Worm (Caenorhabditis elegans): Measurements from ENCODE around the gene F28F5.6.

Gene F28F5.6

ce11 chrIII:6819322-6819901, at the start of gene F28F5.6:
F28F5.6 (minus strand) TSS chrIII:6819372.
- TF ChIP-seq snpc-1.1 (tag; optimal IDR thresholded peaks at IDR 0.05; ENCODE audit: insufficient read depth) (no peak), nhr-80 (tag; optimal IDR thresholded peaks at IDR 0.05) (peak; percentile 43)

ce11 chrIII:6863901-6864300, 44.7 kb upstream of the F28F5.6 start, which contains the start of gene sma-3:
sma-3 (minus strand) TSS chrIII:6863968.
- no peak for TF ChIP-seq F55B11.4 (tag; optimal IDR thresholded peaks at IDR 0.05; ENCODE audit: borderline replicate concordance, insufficient read depth)
- peak; percentile 72 for TF ChIP-seq nhr-80 (tag; optimal IDR thresholded peaks at IDR 0.05)

- TF ChIP-seq aptf-3 (GFP tag; IDR thresholded peaks at IDR 0.05) (no peak), ztf-26 (tag; optimal IDR thresholded peaks at IDR 0.05) (no peak), mes-4 (tag; optimal IDR thresholded peaks at IDR 0.05) (no peak), nhr-27 (tag; optimal IDR thresholded peaks at IDR 0.05) (no peak), F57A8.1 (GFP tag; optimal IDR thresholded peaks at IDR 0.05) (no peak), him-1 (tag; optimal IDR thresholded peaks at IDR 0.05) (no peak), Y56A3A.18 (GFP tag; IDR thresholded peaks at IDR 0.05) (no peak), madf-3 (GFP tag; IDR thresholded peaks at IDR 0.05) (no peak), B0336.3 (GFP tag; IDR thresholded peaks at IDR 0.05) (no peak), mcd-1 (GFP tag; IDR thresholded peaks at IDR 0.05) (no peak), hmg-20 (GFP tag; IDR thresholded peaks at IDR 0.05) (no peak), die-1 (tag; optimal IDR thresholded peaks at IDR 0.05) (no peak), egrh-3 (GFP tag; IDR thresholded peaks at IDR 0.05) (no peak), attf-5 (GFP tag; optimal IDR thresholded peaks at IDR 0.05) (no peak)
These were observed 40.3 kb upstream of the F28F5.6 start, which contains the start of gene clec-158 for ce11 chrIII:6859482-6859881. clec-158 (minus strand) TSS chrIII:6859582.

- TF ChIP-seq lin-40 (tag; optimal IDR thresholded peaks at IDR 0.05) (peak; percentile 25), ceh-100 (GFP tag; IDR thresholded peaks at IDR 0.05) (no peak), ceh-40 (GFP tag; IDR thresholded peaks at IDR 0.05) (no peak), cebp-1 (GFP tag; IDR thresholded peaks at IDR 0.05) (peak; percentile 53; the same call in 1 of the 2 replicates), cebp-1 (tag; optimal IDR thresholded peaks at IDR 0.05) (peak; percentile 80), atf-7 (tag; optimal IDR thresholded peaks at IDR 0.05) (peak; percentile 21), Y53G8AR.9 (GFP tag; conservative IDR thresholded peaks at IDR 0.05) (no peak), nhr-80 (tag; optimal IDR thresholded peaks at IDR 0.05) (peak; percentile 94), ztf-6 (GFP tag; IDR thresholded peaks at IDR 0.05) (no peak), hmg-1.2 (GFP tag; IDR thresholded peaks at IDR 0.05) (peak; percentile 14; the same call in 1 of the 2 replicates), pha-4 (tag; optimal IDR thresholded peaks at IDR 0.05) (peak; percentile 86), attf-5 (GFP tag; optimal IDR thresholded peaks at IDR 0.05) (peak; percentile 64)
These were observed 38.2 kb upstream of the F28F5.6 start for ce11 chrIII:6857390-6857848.

ce11 chrIII:6856709-6857108, 37.5 kb upstream of the F28F5.6 start, which contains the start of gene zak-1:
zak-1 (minus strand) TSS chrIII:6856809.
- no peak for TF ChIP-seq tlf-1 (GFP tag; optimal IDR thresholded peaks at IDR 0.05)
- no peak for TF ChIP-seq B0261.1 (tag; optimal IDR thresholded peaks at IDR 0.05)
- no peak for TF ChIP-seq F55B11.4 (tag; optimal IDR thresholded peaks at IDR 0.05; ENCODE audit: borderline replicate concordance, insufficient read depth)
- TF ChIP-seq atf-7 (tag; optimal IDR thresholded peaks at IDR 0.05) = no peak
- no peak for TF ChIP-seq ztf-18 (tag; optimal IDR thresholded peaks at IDR 0.05)
